Fruit fly (Drosophila melanogaster) whole organism, embryonic: Measurements from ENCODE around the gene tsl.
A peak's percentile ranks its signal among the peaks of the same experiment; 100 is the strongest.

ENCODE experiments used
- CG12071 ChIP-seq: fragments of 200-800 bp; sonication (Bioruptor generic); optimal IDR thresholded peaks from 3 replicates; lab custom pipeline; 2018; ENCODE audit warnings: missing biosample characterization, mild to moderate bottlenecking, missing genetic modification characterization
- CG12219 ChIP-seq: fragments of 200-800 bp; sonication (Bioruptor generic); optimal IDR thresholded peaks from 3 replicates; lab custom pipeline; 2018; ENCODE audit warnings: missing biosample characterization, mild to moderate bottlenecking, missing genetic modification characterization
- CG1233 ChIP-seq: fragments of 200-800 bp; sonication (Bioruptor generic); optimal IDR thresholded peaks from 4 replicates; lab custom pipeline; 2018; ENCODE audit warnings: missing biosample characterization, mild to moderate bottlenecking, missing genetic modification characterization
- CG13894 ChIP-seq: fragments of 200-800 bp; sonication (Bioruptor generic); optimal IDR thresholded peaks from 3 replicates; lab custom pipeline; 2018; ENCODE audit warnings: missing biosample characterization, mild to moderate bottlenecking, missing genetic modification characterization, moderate library complexity
- CG14014 ChIP-seq: fragments of 200-800 bp; sonication (Bioruptor generic); IDR thresholded peaks from 2 replicates; pipeline ENCODE4 v1.3.6; 2022; ENCODE audit warnings: missing biosample characterization, missing genetic modification characterization
- CG16815 ChIP-seq: fragments of 200-800 bp; sonication (Bioruptor generic); optimal IDR thresholded peaks from 3 replicates; lab custom pipeline; 2017; ENCODE audit warnings: missing biosample characterization, mild to moderate bottlenecking, missing genetic modification characterization
- CG17328 ChIP-seq: fragments of 200-800 bp; sonication (Bioruptor generic); IDR thresholded peaks from 2 replicates; pipeline ENCODE4 v1.3.6; 2022; ENCODE audit warnings: missing biosample characterization, missing genetic modification characterization
- CG17612 ChIP-seq: fragments of 200-800 bp; sonication (Bioruptor generic); IDR thresholded peaks from 2 replicates; pipeline ENCODE4 v1.3.6; 2022; ENCODE audit warnings: missing biosample characterization, missing genetic modification characterization
- CG3065 ChIP-seq: fragments of 200-800 bp; sonication (Bioruptor generic); optimal IDR thresholded peaks from 2 replicates; lab custom pipeline; 2016; ENCODE audit warnings: missing biosample characterization, missing genetic modification characterization
- CG3163 ChIP-seq: fragments of 200-800 bp; sonication (Bioruptor generic); optimal IDR thresholded peaks from 3 replicates; lab custom pipeline; 2016; ENCODE audit warnings: missing biosample characterization, missing genetic modification characterization
- CG32767 ChIP-seq: fragments of 200-800 bp; sonication (Bioruptor generic); IDR thresholded peaks from 2 replicates; pipeline ENCODE4 v1.3.6; 2022; ENCODE audit warnings: missing biosample characterization, missing genetic modification characterization
- CG4282 ChIP-seq: fragments of 200-800 bp; sonication (Bioruptor generic); optimal IDR thresholded peaks from 2 replicates; lab custom pipeline; 2016; ENCODE audit warnings: missing biosample characterization, missing genetic modification characterization
- CG6854 ChIP-seq: fragments of 200-800 bp; sonication (Bioruptor generic); optimal IDR thresholded peaks from 3 replicates; lab custom pipeline; 2017; ENCODE audit warnings: missing biosample characterization, mild to moderate bottlenecking, missing genetic modification characterization
- CG8478 ChIP-seq: fragments of >200 bp; optimal IDR thresholded peaks from 2 replicates; lab custom pipeline; 2018
- CG9727 ChIP-seq: fragments of 200-800 bp; sonication (Bioruptor generic); optimal IDR thresholded peaks from 3 replicates; lab custom pipeline; 2017; ENCODE audit warnings: missing biosample characterization, mild to moderate bottlenecking, missing genetic modification characterization
- CHES-1-like ChIP-seq: fragments of 200-800 bp; sonication (Bioruptor generic); optimal IDR thresholded peaks from 2 replicates; lab custom pipeline; 2016; ENCODE audit warnings: missing biosample characterization, missing genetic modification characterization
- Chrac-16 ChIP-seq: fragments of 200-800 bp; sonication (Bioruptor generic); optimal IDR thresholded peaks from 3 replicates; lab custom pipeline; 2016; ENCODE audit warnings: missing biosample characterization, missing genetic modification characterization
- CoRest ChIP-seq: fragments of 200-800 bp; sonication (Bioruptor generic); optimal IDR thresholded peaks from 3 replicates; lab custom pipeline; 2018; ENCODE audit warnings: missing biosample characterization, mild to moderate bottlenecking, missing genetic modification characterization, moderate library complexity
- Dip2 ChIP-seq: fragments of 200-800 bp; sonication (Bioruptor generic); IDR thresholded peaks from 2 replicates; pipeline ENCODE4 v1.3.6; 2022; ENCODE audit warnings: missing biosample characterization, missing genetic modification characterization
- ERR ChIP-seq: fragments of 200-800 bp; sonication (Bioruptor generic); optimal IDR thresholded peaks from 2 replicates; lab custom pipeline; 2016; ENCODE audit warnings: missing biosample characterization, missing genetic modification characterization
- Eip74EF ChIP-seq, 2 experiments: fragments of 200-800 bp in 1 of 2; fragments of >200 bp in 1 of 2; sonication (Bioruptor generic) in 1 of 2; optimal IDR thresholded peaks; 2 replicates each; lab custom pipeline; 2017 to 2019; ENCODE audit warnings: missing biosample characterization in 2 of 2, missing genetic modification characterization in 2 of 2, mild to moderate bottlenecking in 1 of 2, moderate library complexity in 1 of 2
- Nf-YB ChIP-seq: fragments of 200-800 bp; sonication (Bioruptor generic); optimal IDR thresholded peaks from 3 replicates; lab custom pipeline; 2019; ENCODE audit warnings: missing biosample characterization, mild to moderate bottlenecking, missing genetic modification characterization, moderate library complexity
- NfI ChIP-seq: fragments of 200-800 bp; sonication (Bioruptor generic); optimal IDR thresholded peaks from 3 replicates; lab custom pipeline; 2018; ENCODE audit warnings: missing biosample characterization, mild to moderate bottlenecking, missing genetic modification characterization, moderate library complexity
- Oli ChIP-seq: fragments of 200-800 bp; sonication (Bioruptor generic); optimal IDR thresholded peaks from 2 replicates; lab custom pipeline; 2018; ENCODE audit warnings: missing biosample characterization, mild to moderate bottlenecking, missing genetic modification characterization, moderate library complexity
- Spps ChIP-seq: fragments of 200-800 bp; sonication (Bioruptor generic); optimal IDR thresholded peaks from 2 replicates; lab custom pipeline; 2018; ENCODE audit warnings: missing biosample characterization, mild to moderate bottlenecking, missing genetic modification characterization
- Sry-β ChIP-seq: fragments of 200-800 bp; sonication (Bioruptor generic); optimal IDR thresholded peaks from 2 replicates; lab custom pipeline; 2018; ENCODE audit warnings: missing biosample characterization, mild to moderate bottlenecking, missing genetic modification characterization, moderate library complexity
- Xbp1 ChIP-seq: fragments of 200-800 bp; sonication (Bioruptor generic); optimal IDR thresholded peaks from 3 replicates; lab custom pipeline; 2016; ENCODE audit warnings: missing biosample characterization, mild to moderate bottlenecking, missing genetic modification characterization
- YL-1 ChIP-seq: fragments of 200-800 bp; sonication (Bioruptor generic); optimal IDR thresholded peaks from 3 replicates; lab custom pipeline; 2017; ENCODE audit warnings: missing biosample characterization, mild to moderate bottlenecking, missing genetic modification characterization
- ab ChIP-seq: fragments of 200-800 bp; sonication (Bioruptor generic); optimal IDR thresholded peaks from 2 replicates; lab custom pipeline; 2016; ENCODE audit warnings: missing biosample characterization, missing genetic modification characterization
- cas ChIP-seq: fragments of 200-800 bp; sonication (Bioruptor generic); IDR thresholded peaks from 2 replicates; pipeline ENCODE4 v1.3.6; 2022; ENCODE audit warnings: missing biosample characterization, missing genetic modification characterization
- cg ChIP-seq: fragments of 200-800 bp; sonication (Bioruptor generic); optimal IDR thresholded peaks from 3 replicates; lab custom pipeline; 2019; ENCODE audit warnings: missing biosample characterization, mild to moderate bottlenecking, missing genetic modification characterization, moderate library complexity
- chif ChIP-seq, 2 experiments: fragments of 200-800 bp; sonication (Bioruptor generic); optimal IDR thresholded peaks; 3 replicates each; lab custom pipeline; 2016; ENCODE audit warnings: missing biosample characterization in 2 of 2, missing genetic modification characterization in 2 of 2
- danr ChIP-seq: fragments of 200-800 bp; sonication (Bioruptor generic); IDR thresholded peaks from 2 replicates; pipeline ENCODE4 v1.3.6; 2022; ENCODE audit warnings: missing biosample characterization, missing genetic modification characterization
- dimm ChIP-seq: fragments of 200-800 bp; sonication (Bioruptor generic); IDR thresholded peaks from 2 replicates; pipeline ENCODE4 v1.3.6; 2022; ENCODE audit warnings: missing biosample characterization, missing genetic modification characterization
- dm ChIP-seq: fragments of 200-800 bp; sonication (Bioruptor generic); optimal IDR thresholded peaks from 3 replicates; lab custom pipeline; 2016; ENCODE audit warnings: missing biosample characterization, missing genetic modification characterization
- en ChIP-seq: fragments of 200-800 bp; sonication (Bioruptor generic); optimal IDR thresholded peaks from 2 replicates; lab custom pipeline; 2016; ENCODE audit warnings: missing biosample characterization, missing genetic modification characterization
- ewg ChIP-seq: fragments of 200-800 bp; sonication (Bioruptor generic); optimal IDR thresholded peaks from 3 replicates; lab custom pipeline; 2017; ENCODE audit warnings: mild to moderate bottlenecking, missing biosample characterization, missing genetic modification reagents, missing genetic modification characterization
- eyg ChIP-seq: fragments of 200-800 bp; sonication (Bioruptor generic); optimal IDR thresholded peaks from 3 replicates; lab custom pipeline; 2016; ENCODE audit warnings: missing biosample characterization, missing genetic modification characterization
- fu2 ChIP-seq: fragments of 200-800 bp; sonication (Bioruptor generic); optimal IDR thresholded peaks from 2 replicates; lab custom pipeline; 2016; ENCODE audit warnings: missing biosample characterization, missing genetic modification characterization
- hth ChIP-seq: fragments of >200 bp; optimal IDR thresholded peaks from 2 replicates; lab custom pipeline; 2017; ENCODE audit warnings: inconsistent platforms
- nerfin-2 ChIP-seq: fragments of 200-800 bp; sonication (Bioruptor generic); IDR thresholded peaks from 2 replicates; pipeline ENCODE4 v1.3.6; 2022; ENCODE audit warnings: missing biosample characterization, missing genetic modification characterization; ENCODE audit not compliant: partially characterized antibody
- org-1 ChIP-seq: fragments of 200-800 bp; sonication (Bioruptor generic); optimal IDR thresholded peaks from 2 replicates; lab custom pipeline; 2017; ENCODE audit warnings: missing biosample characterization, missing genetic modification characterization
- p53 ChIP-seq: fragments of 200-800 bp; sonication (Bioruptor generic); optimal IDR thresholded peaks from 2 replicates; lab custom pipeline; 2016; ENCODE audit warnings: missing biosample characterization, missing genetic modification characterization
- pita ChIP-seq: fragments of 200-800 bp; sonication (Bioruptor generic); optimal IDR thresholded peaks from 2 replicates; lab custom pipeline; 2017; ENCODE audit warnings: missing biosample characterization, mild to moderate bottlenecking, missing genetic modification characterization
- rib ChIP-seq: fragments of 200-800 bp; sonication (Bioruptor generic); IDR thresholded peaks from 2 replicates; pipeline ENCODE4 v1.3.6; 2022; ENCODE audit warnings: missing biosample characterization, missing genetic modification characterization
- schlank ChIP-seq: fragments of 200-800 bp; sonication (Bioruptor generic); optimal IDR thresholded peaks from 2 replicates; lab custom pipeline; 2018; ENCODE audit warnings: missing biosample characterization, mild to moderate bottlenecking, missing genetic modification characterization
- sd ChIP-seq: fragments of 200-800 bp; sonication (Bioruptor generic); optimal IDR thresholded peaks from 3 replicates; lab custom pipeline; 2018; ENCODE audit warnings: missing biosample characterization, mild to moderate bottlenecking, missing genetic modification characterization, moderate library complexity
- sens-2 ChIP-seq: fragments of 200-800 bp; sonication (Bioruptor generic); IDR thresholded peaks from 2 replicates; pipeline ENCODE4 v1.3.6; 2022; ENCODE audit warnings: missing biosample characterization, missing genetic modification characterization
- slbo ChIP-seq: fragments of 200-800 bp; sonication (Bioruptor generic); IDR thresholded peaks from 2 replicates; pipeline ENCODE4 v1.3.6; 2022; ENCODE audit warnings: missing biosample characterization, missing genetic modification characterization
- tin ChIP-seq: fragments of 200-800 bp; sonication (Bioruptor generic); optimal IDR thresholded peaks from 3 replicates; lab custom pipeline; 2016; ENCODE audit warnings: missing biosample characterization, missing genetic modification characterization
- twi ChIP-seq: fragments of 200-800 bp; optimal IDR thresholded peaks from 2 replicates; lab custom pipeline; 2019; ENCODE audit warnings: missing biosample characterization, mild to moderate bottlenecking, missing genetic modification characterization, moderate library complexity

Gene tsl

DNA sequence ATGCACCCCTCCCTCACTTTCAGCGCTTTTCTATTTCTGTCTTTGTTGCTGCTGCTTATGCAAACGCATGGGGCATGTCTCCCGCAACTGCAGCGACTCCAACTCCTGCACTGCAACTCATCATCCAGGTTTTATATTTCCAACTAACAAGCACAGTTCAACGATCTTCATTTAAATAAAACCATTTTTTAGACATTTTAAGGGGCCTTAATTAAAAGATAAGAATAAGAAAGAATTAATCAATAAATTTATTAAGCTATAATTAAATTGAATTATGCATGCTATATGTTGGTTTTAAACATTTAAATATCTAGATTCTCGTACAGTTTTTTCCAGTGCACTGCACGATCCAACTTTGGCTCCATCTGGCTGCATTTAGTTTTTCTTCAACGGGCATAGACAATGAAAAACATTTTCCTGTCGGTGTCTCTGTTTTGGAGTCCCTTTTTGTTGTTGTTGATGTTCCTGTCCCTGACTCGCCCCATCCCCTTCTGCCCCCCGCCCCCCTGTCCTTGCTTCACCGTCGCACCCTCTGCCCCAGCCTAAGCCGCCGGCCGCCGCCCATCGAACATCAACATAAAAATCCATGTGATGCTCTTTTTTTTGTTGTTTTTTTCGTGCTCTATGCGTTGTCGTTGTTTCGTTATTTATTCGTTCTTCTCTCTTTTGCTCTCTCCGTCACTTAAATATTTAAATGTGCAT, 46.6 kb upstream of the tsl start (continued):
- TF ChIP-seq dimm (GFP tag; lab: Robert Waterston, UW) (no peak), pita (GFP tag; lab: Kevin White, UChicago) (no peak), Oli (tag; lab: Kevin White, UChicago) (peak; percentile 81), schlank (tag; lab: Kevin White, UChicago) (no peak), Chrac-16 (GFP tag; lab: Kevin White, UChicago) (peak; percentile 50), CG4282 (GFP tag; lab: Kevin White, UChicago) (no peak), CHES-1-like (GFP tag; lab: Kevin White, UChicago) (no peak), p53 (GFP tag; lab: Kevin White, UChicago) (no peak), rib (GFP tag; lab: Robert Waterston, UW) (0 out of 2 replicates have a peak, but pooled peaks have one; percentile 9), CG17612 (GFP tag; lab: Robert Waterston, UW) (no peak), NfI (GFP tag; lab: Kevin White, UChicago) (no peak), Dip2 (GFP tag; lab: Robert Waterston, UW) (no peak), nerfin-2 (GFP tag; lab: Robert Waterston, UW) (no peak), CG6854 (GFP tag; lab: Kevin White, UChicago) (no peak), dm (GFP tag; lab: Kevin White, UChicago) (no peak), CG1233 (GFP tag; lab: Kevin White, UChicago) (peak; percentile 26), en (no peak), CG14014 (no peak), CoRest (tag; lab: Kevin White, UChicago) (peak; percentile 81), CG9727 (GFP tag; lab: Kevin White, UChicago) (peak; percentile 79), danr (GFP tag; lab: Robert Waterston, UW) (no peak), CG12219 (GFP tag; lab: Kevin White, UChicago) (peak; percentile 35), CG17328 (GFP tag; lab: Robert Waterston, UW) (peak; percentile 82), fu2 (GFP tag; lab: Kevin White, UChicago) (no peak), ab (GFP tag; lab: Kevin White, UChicago) (no peak), org-1 (peak; percentile 49), Spps (tag; lab: Kevin White, UChicago) (peak; percentile 85), sens-2 (GFP tag; lab: Robert Waterston, UW) (no peak), ewg (peak; percentile 61), CG3163 (no peak), sd (tag; lab: Kevin White, UChicago) (no peak), Sry-β (GFP tag; lab: Kevin White, UChicago) (peak; percentile 6), eyg (GFP tag; lab: Kevin White, UChicago) (no peak), slbo (GFP tag; lab: Robert Waterston, UW) (no peak), CG8478 (lab: Kevin White, UChicago) (no peak), CG3065 (GFP tag; lab: Kevin White, UChicago) (peak; percentile 12), Nf-YB (GFP tag; lab: Kevin White, UChicago) (peak; percentile 64), CG32767 (GFP tag; lab: Robert Waterston, UW) (0 out of 2 replicates have a peak, but pooled peaks have one; percentile 37), Xbp1 (peak; percentile 63), CG16815 (GFP tag; lab: Kevin White, UChicago) (peak; percentile 77), chif (GFP tag; optimal IDR thresholded peaks at IDR 0.05; lab: Kevin White, UChicago) (peak in 1 of 2 experiments; percentile 51), hth (lab: Kevin White, UChicago) (no peak), twi (tag; lab: Kevin White, UChicago) (peak; percentile 86), cas (GFP tag; lab: Robert Waterston, UW) (no peak), CG13894 (tag; lab: Kevin White, UChicago) (no peak), cg (GFP tag; lab: Kevin White, UChicago) (no peak), YL-1 (GFP tag; lab: Kevin White, UChicago) (peak; percentile 36), ERR (GFP tag; lab: Kevin White, UChicago) (no peak), tin (peak; percentile 72), CG12071 (GFP tag; lab: Kevin White, UChicago) (no peak), Eip74EF (GFP tag; optimal IDR thresholded peaks at IDR 0.05; lab: Kevin White, UChicago) (peak in 1 of 2 experiments; percentile 57)
